Worm (Caenorhabditis elegans) whole organism, L1 larva: Measurements from ENCODE around the gene str-217.

Experiments used
- C04F5.9 ChIP-seq: sonication (generic microtip); optimal IDR thresholded peaks from 2 replicates; lab custom pipeline; 2016; ENCODE audit warnings: missing genetic modification characterization, missing compliant biosample characterization
- C16A3.4 ChIP-seq: fragments of 150-350 bp; optimal IDR thresholded peaks from 2 replicates; lab custom pipeline; 2014; ENCODE audit warnings: missing biosample characterization, missing genetic modification characterization
- F16B12.6 ChIP-seq: fragments of 150-350 bp; optimal IDR thresholded peaks from 2 replicates; lab custom pipeline; 2014; ENCODE audit warnings: missing biosample characterization, missing genetic modification characterization
- aha-1 ChIP-seq: fragments of 150-350 bp; optimal IDR thresholded peaks from 2 replicates; lab custom pipeline; 2014; ENCODE audit warnings: missing biosample characterization, missing genetic modification characterization
- alr-1 ChIP-seq: fragments of 200-800 bp; sonication (Bioruptor generic); optimal IDR thresholded peaks from 2 replicates; lab custom pipeline; 2018; ENCODE audit warnings: borderline replicate concordance, mild to moderate bottlenecking, missing genetic modification characterization, missing compliant biosample characterization
- aly-2 ChIP-seq: fragments of 150-350 bp; optimal IDR thresholded peaks from 2 replicates; lab custom pipeline; 2014; ENCODE audit warnings: missing biosample characterization, missing genetic modification characterization
- ama-1 ChIP-seq: fragments of 150-350 bp; optimal IDR thresholded peaks from 2 replicates; lab custom pipeline; 2014
- ceh-8 ChIP-seq: fragments of 200-800 bp; sonication (Bioruptor generic); optimal IDR thresholded peaks from 2 replicates; lab custom pipeline; 2018; ENCODE audit warnings: mild to moderate bottlenecking, missing genetic modification characterization, moderate library complexity, missing compliant biosample characterization
- ceh-82 ChIP-seq, 3 experiments: fragments of 150-350 bp in 1 of 3; sonication (generic microtip) in 2 of 3; optimal IDR thresholded peaks; 2 replicates each; lab custom pipeline; 2014 to 2017; ENCODE audit warnings: missing biosample characterization in 3 of 3, missing genetic modification characterization in 3 of 3
- ceh-90 ChIP-seq: sonication (generic microtip); optimal IDR thresholded peaks from 2 replicates; lab custom pipeline; 2016; ENCODE audit warnings: missing genetic modification characterization, missing compliant biosample characterization
- dsc-1 ChIP-seq: sonication (generic microtip); optimal IDR thresholded peaks from 2 replicates; lab custom pipeline; 2016; ENCODE audit warnings: mild to moderate bottlenecking, missing genetic modification characterization, missing compliant biosample characterization
- efl-1 ChIP-seq, 4 experiments: fragments of 150-350 bp; optimal IDR thresholded peaks in 3 of 4; peaks in 1 of 4; 1 replicate in 1 of 4; 2 replicates in 3 of 4; lab custom pipeline; 2014; ENCODE audit warnings: missing biosample characterization in 2 of 4, missing genetic modification characterization in 2 of 4, missing genetic modification reagents in 2 of 4
- efl-3 ChIP-seq: fragments of 200-800 bp; sonication (Bioruptor generic); optimal IDR thresholded peaks from 2 replicates; lab custom pipeline; 2018; ENCODE audit warnings: mild to moderate bottlenecking, missing genetic modification characterization, missing compliant biosample characterization
- egl-13 ChIP-seq: sonication (generic microtip); optimal IDR thresholded peaks from 2 replicates; lab custom pipeline; 2016; ENCODE audit warnings: missing genotype, missing genetic modification reagents, missing genetic modification characterization, missing compliant biosample characterization
- elt-3 ChIP-seq, 6 experiments: fragments of 150-350 bp in 1 of 6; sonication (generic microtip); optimal IDR thresholded peaks; 2 replicates each; lab custom pipeline; 2017 to 2018; ENCODE audit warnings: missing biosample characterization in 6 of 6, missing genetic modification characterization in 6 of 6, inconsistent platforms in 1 of 6
- ets-5 ChIP-seq: fragments of 200-800 bp; sonication (Bioruptor generic); IDR thresholded peaks from 2 replicates; pipeline ENCODE4 v1.3.6; 2022; ENCODE audit warnings: missing genetic modification characterization, missing compliant biosample characterization
- fkh-10 ChIP-seq: sonication (generic microtip); optimal IDR thresholded peaks from 2 replicates; lab custom pipeline; 2017; ENCODE audit warnings: missing biosample characterization, missing genetic modification reagents, missing genetic modification characterization
- fos-1 ChIP-seq: fragments of 150-350 bp; optimal IDR thresholded peaks from 2 replicates; lab custom pipeline; 2014; ENCODE audit warnings: missing biosample characterization, missing genetic modification characterization
- hlh-4 ChIP-seq: sonication (generic microtip); optimal IDR thresholded peaks from 2 replicates; lab custom pipeline; 2016; ENCODE audit warnings: mild to moderate bottlenecking, missing genetic modification characterization, missing compliant biosample characterization
- hpl-2 ChIP-seq: fragments of 150-350 bp; optimal IDR thresholded peaks from 2 replicates; lab custom pipeline; 2014; ENCODE audit warnings: missing biosample characterization, missing genetic modification reagents, missing genetic modification characterization
- lin-14 ChIP-seq: fragments of 200-800 bp; sonication (Bioruptor generic); optimal IDR thresholded peaks from 2 replicates; lab custom pipeline; 2018; ENCODE audit warnings: mild to moderate bottlenecking, missing genetic modification characterization, moderate library complexity, missing compliant biosample characterization
- lin-35 ChIP-seq, 2 experiments: fragments of 150-350 bp; optimal IDR thresholded peaks; 2 replicates each; lab custom pipeline; 2014; ENCODE audit warnings: missing biosample characterization in 2 of 2, missing genetic modification characterization in 2 of 2, missing genetic modification reagents in 2 of 2
- lin-39 ChIP-seq: fragments of 150-350 bp; optimal IDR thresholded peaks from 2 replicates; lab custom pipeline; 2014; ENCODE audit warnings: missing biosample characterization, missing genetic modification reagents, missing genetic modification characterization
- mep-1 ChIP-seq: fragments of 150-350 bp; optimal IDR thresholded peaks from 2 replicates; lab custom pipeline; 2014; ENCODE audit warnings: missing biosample characterization, missing genetic modification characterization
- nhr-237 ChIP-seq: fragments of 150-350 bp; optimal IDR thresholded peaks from 2 replicates; lab custom pipeline; 2014; ENCODE audit warnings: missing biosample characterization, missing genetic modification characterization
- nhr-28 ChIP-seq: fragments of 150-350 bp; optimal IDR thresholded peaks from 2 replicates; lab custom pipeline; 2014; ENCODE audit warnings: missing biosample characterization, missing genetic modification characterization
- nhr-47 ChIP-seq: sonication (generic microtip); optimal IDR thresholded peaks from 2 replicates; lab custom pipeline; 2016; ENCODE audit warnings: mild to moderate bottlenecking, missing genetic modification characterization, moderate library complexity, missing compliant biosample characterization
- nhr-71 ChIP-seq: sonication (generic microtip); optimal IDR thresholded peaks from 2 replicates; lab custom pipeline; 2016; ENCODE audit warnings: mild to moderate bottlenecking, missing genetic modification characterization, moderate library complexity, missing compliant biosample characterization
- nhr-84 ChIP-seq: sonication (generic microtip); optimal IDR thresholded peaks from 2 replicates; lab custom pipeline; 2017; ENCODE audit warnings: missing biosample characterization, missing genetic modification characterization
- nhr-85 ChIP-seq: sonication (generic microtip); peaks from one replicate; lab custom pipeline; 2016; ENCODE audit warnings: missing genetic modification characterization, inconsistent platforms, missing compliant biosample characterization
- pqm-1 ChIP-seq: sonication (generic microtip); optimal IDR thresholded peaks from 3 replicates; lab custom pipeline; 2017; ENCODE audit warnings: missing biosample characterization, missing genetic modification characterization
- rnt-1 ChIP-seq: sonication (generic microtip); optimal IDR thresholded peaks from 2 replicates; lab custom pipeline; 2016; ENCODE audit warnings: mild to moderate bottlenecking, missing genetic modification characterization, moderate library complexity, missing compliant biosample characterization
- skn-1 ChIP-seq: fragments of 150-350 bp; optimal IDR thresholded peaks from 2 replicates; lab custom pipeline; 2014; ENCODE audit warnings: missing biosample characterization, missing genetic modification characterization
- swsn-7 ChIP-seq: sonication (generic microtip); optimal IDR thresholded peaks from 2 replicates; lab custom pipeline; 2016; ENCODE audit warnings: missing genetic modification characterization, missing compliant biosample characterization
- unc-98 ChIP-seq: fragments of 200-800 bp; sonication (Bioruptor generic); IDR thresholded peaks from 2 replicates; pipeline ENCODE4 v1.3.6; 2022; ENCODE audit warnings: missing genetic modification characterization, missing compliant biosample characterization
- ztf-11 ChIP-seq, 2 experiments: sonication (generic microtip); optimal IDR thresholded peaks; 2 replicates each; lab custom pipeline; 2016 to 2017; ENCODE audit warnings: missing genetic modification characterization in 2 of 2, missing biosample characterization in 1 of 2, missing compliant biosample characterization in 1 of 2
- ztf-4 ChIP-seq: fragments of 150-350 bp; optimal IDR thresholded peaks from 2 replicates; lab custom pipeline; 2014; ENCODE audit warnings: missing biosample characterization, missing genetic modification characterization

The str-217 gene

ce11 chrV:16965655-16966054 lies 34.4 kb downstream of the str-217 start, which contains the start of gene efl-1 (continued):
- TF ChIP-seq aha-1 (peak; percentile 60), ets-5 (GFP tag; lab: Robert Waterston, UW) (no peak), rnt-1 (tag; lab: Kevin White, UChicago) (peak; percentile 97), unc-98 (GFP tag; lab: Robert Waterston, UW) (peak; percentile 77), egl-13 (tag; lab: Kevin White, UChicago) (peak; percentile 90), C16A3.4 (tag; lab: Kevin White, UChicago) (peak; percentile 85), lin-14 (GFP tag; lab: Kevin White, UChicago) (peak; percentile 95), nhr-85 (tag; lab: Kevin White, UChicago) (peak; percentile 95), mep-1 (tag; lab: Kevin White, UChicago) (peak; percentile 94), nhr-28 (tag; lab: Kevin White, UChicago) (no peak), hlh-4 (tag; lab: Kevin White, UChicago) (no peak), C04F5.9 (tag; lab: Kevin White, UChicago) (peak; percentile 52)
- TF ChIP-seq, all 84 proteins: peak for 63

ce11 chrV:16958975-16959374 lies 41.1 kb downstream of the str-217 start:
- TF ChIP-seq nhr-85 (tag; lab: Kevin White, UChicago) (no peak), efl-1 (optimal IDR thresholded peaks at IDR 0.05; lab: Kevin White, UChicago) (no peak), efl-1 (GFP tag; optimal IDR thresholded peaks at IDR 0.05 in 1 of 2; lab: Kevin White, UChicago) (peak in 1 of 2 experiments; percentile 85)

- no peak for TF ChIP-seq ceh-8 (GFP tag; lab: Kevin White, UChicago)
- TF ChIP-seq nhr-71 (tag; lab: Kevin White, UChicago): no peak
- no peak for TF ChIP-seq elt-3 (tag; optimal IDR thresholded peaks at IDR 0.05; lab: Kevin White, UChicago)
- no peak for TF ChIP-seq C16A3.4 (tag; lab: Kevin White, UChicago)
- no peak for TF ChIP-seq fkh-10 (GFP tag; lab: Kevin White, UChicago)
- no peak for TF ChIP-seq lin-39 (tag; lab: Kevin White, UChicago)
- no peak for TF ChIP-seq hpl-2 (GFP tag; lab: Kevin White, UChicago)
- TF ChIP-seq alr-1 (tag; lab: Kevin White, UChicago): no peak
- no peak for TF ChIP-seq efl-1 (optimal IDR thresholded peaks at IDR 0.05; lab: Kevin White, UChicago)
- TF ChIP-seq efl-1 (GFP tag; optimal IDR thresholded peaks at IDR 0.05 in 1 of 2; lab: Kevin White, UChicago): no peak
- TF ChIP-seq fos-1: no peak
- no peak for TF ChIP-seq nhr-237 (tag; lab: Kevin White, UChicago)
- no peak for TF ChIP-seq swsn-7 (tag; lab: Kevin White, UChicago)
- no peak for TF ChIP-seq lin-35 (GFP tag; optimal IDR thresholded peaks at IDR 0.05; lab: Kevin White, UChicago)
- TF ChIP-seq ceh-82 (tag; optimal IDR thresholded peaks at IDR 0.05; lab: Kevin White, UChicago): no peak
These were observed 43.9 kb downstream of the str-217 start, which contains the start of gene clec-239 for ce11 chrV:16956229-16956628. Gene clec-239 (plus strand): TSS chrV:16956529.

ce11 chrV:16954766-16955165 lies 45.3 kb downstream of the str-217 start, which contains the start of gene srh-206:
Gene srh-206 (minus strand): TSS chrV:16954866.
- no peak for TF ChIP-seq nhr-84 (tag; lab: Kevin White, UChicago)
- no peak for TF ChIP-seq F16B12.6 (tag; lab: Kevin White, UChicago)
- TF ChIP-seq ceh-82 (tag; optimal IDR thresholded peaks at IDR 0.05; lab: Kevin White, UChicago): no peak
- no peak for TF ChIP-seq dsc-1 (tag; lab: Kevin White, UChicago)
- no peak for TF ChIP-seq aly-2 (tag; lab: Kevin White, UChicago)
- no peak for TF ChIP-seq hlh-4 (tag; lab: Kevin White, UChicago)
- TF ChIP-seq nhr-47 (tag; lab: Kevin White, UChicago): no peak
- TF ChIP-seq efl-3 (GFP tag; lab: Kevin White, UChicago): no peak
- TF ChIP-seq ztf-11 (tag; optimal IDR thresholded peaks at IDR 0.05; lab: Kevin White, UChicago): no peak
- TF ChIP-seq pqm-1: no peak
- no peak for TF ChIP-seq fos-1
- TF ChIP-seq ceh-90 (tag; lab: Kevin White, UChicago): no peak
- no peak for TF ChIP-seq skn-1 (tag; lab: Kevin White, UChicago)
- TF ChIP-seq ztf-4 (tag; lab: Kevin White, UChicago): no peak
- TF ChIP-seq nhr-71 (tag; lab: Kevin White, UChicago): no peak
- TF ChIP-seq ama-1: no peak
- no peak for TF ChIP-seq nhr-237 (tag; lab: Kevin White, UChicago)
